Worm (Caenorhabditis elegans): ENCODE measurements around the gene K09C8.8.

DNA sequence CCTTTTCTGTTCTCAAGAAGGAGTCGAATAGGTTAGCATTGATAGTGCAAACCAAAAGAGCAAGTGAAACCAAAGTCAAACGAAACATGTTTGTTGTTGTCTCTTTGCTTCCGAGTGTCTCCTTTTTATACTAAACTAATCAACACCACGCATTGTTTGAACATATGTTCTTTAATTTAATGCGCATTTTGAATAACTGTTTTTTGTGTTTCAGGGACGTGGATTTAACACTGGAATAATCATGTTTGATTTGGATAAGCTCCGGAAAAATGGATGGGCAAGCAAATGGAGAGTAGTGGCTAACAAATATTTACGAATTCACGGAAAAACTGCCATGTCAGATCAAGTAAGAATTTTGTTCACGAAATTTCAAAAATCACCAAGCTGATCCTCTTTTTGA is 3.0 kb upstream of the K09C8.8 start, which contains the start of gene K09C8.9:
- TF ChIP-seq ama-1 (optimal IDR thresholded peaks at IDR 0.05) (no peak), tbx-37 (GFP tag; conservative IDR thresholded peaks at IDR 0.05) (no peak), pes-1 (GFP tag; IDR thresholded peaks at IDR 0.05) (no peak), tra-4 (tag; optimal IDR thresholded peaks at IDR 0.05) (no peak), flt-1 (GFP tag; IDR thresholded peaks at IDR 0.05) (no peak), hmg-4 (GFP tag; optimal IDR thresholded peaks at IDR 0.05) (no peak), hnd-1 (tag; optimal IDR thresholded peaks at IDR 0.05) (no peak)

Data from whole organism, early embryonic.